Fruit fly (Drosophila melanogaster) whole organism, prepupa: ENCODE measurements around the gene Atac2.

Experiments used
- CG15336 ChIP-seq: fragments of 200-800 bp; sonication (Bioruptor generic); IDR thresholded peaks from 2 replicates; pipeline ENCODE4 v1.3.6; 2022; ENCODE audit warnings: missing biosample characterization, missing genetic modification characterization
- CG1621 ChIP-seq: fragments of 200-800 bp; sonication (Bioruptor generic); optimal IDR thresholded peaks from 3 replicates; lab custom pipeline; 2018; ENCODE audit warnings: missing biosample characterization, mild to moderate bottlenecking, missing genetic modification characterization
- Hr38 ChIP-seq: sonication (Bioruptor generic); optimal IDR thresholded peaks from 2 replicates; lab custom pipeline; 2016; ENCODE audit warnings: missing biosample characterization, missing genetic modification characterization
- Hr39 ChIP-seq: fragments of 200-800 bp; sonication (Bioruptor generic); optimal IDR thresholded peaks from 2 replicates; lab custom pipeline; 2016; ENCODE audit warnings: missing biosample characterization, missing genetic modification characterization
- Sox102F ChIP-seq: fragments of 200-800 bp; sonication (Bioruptor generic); optimal IDR thresholded peaks from 2 replicates; lab custom pipeline; 2016; ENCODE audit warnings: missing biosample characterization, mild to moderate bottlenecking, missing genetic modification characterization
- Sox14 ChIP-seq: fragments of 200-800 bp; sonication (Bioruptor generic); optimal IDR thresholded peaks from 3 replicates; lab custom pipeline; 2016; ENCODE audit warnings: missing biosample characterization, missing genetic modification characterization

- TF ChIP-seq Sox14 (GFP tag; lab: Kevin White, UChicago): peak; percentile 87
- TF ChIP-seq CG1621 (tag; lab: Kevin White, UChicago): peak; percentile 58
- peak; percentile 49; the same call in 1 of the 2 replicates for TF ChIP-seq CG15336
- peak; percentile 86 for TF ChIP-seq Hr39
- peak; percentile 83 for TF ChIP-seq Sox102F
- TF ChIP-seq Hr38 (GFP tag; lab: Kevin White, UChicago): no peak
Measured at dm6 chr2L:18621357-18622211, 9.5 kb upstream of the Atac2 start.
